Fruit fly (Drosophila melanogaster) whole organism: ENCODE measurements around the gene CAH8.

Experiments
- CG8478 ChIP-seq: fragments of >200 bp; optimal IDR thresholded peaks from 2 replicates; lab custom pipeline; 2018; ENCODE audit warnings: inconsistent platforms
- EcR ChIP-seq, 2 experiments: fragments of >200 bp; optimal IDR thresholded peaks; 2 replicates each; lab custom pipeline; 2017; ENCODE audit warnings: missing biosample characterization in 2 of 2, missing genetic modification characterization in 2 of 2, missing genetic modification reagents in 2 of 2
- pan ChIP-seq: fragments of >200 bp; optimal IDR thresholded peaks from 2 replicates; lab custom pipeline; 2017

dm6 chr3R:22397068-22397700, 7.7 kb upstream of the CAH8 start:
- peak; percentile 44 for TF ChIP-seq CG8478 (lab: Kevin White, UChicago)
- TF ChIP-seq EcR (GFP tag; optimal IDR thresholded peaks at IDR 0.05; lab: Kevin White, UChicago), result no peak
- TF ChIP-seq pan, result no peak
